Worm (Caenorhabditis elegans): ENCODE measurements around the gene Y42H9B.3.

Gene Y42H9B.3

DNA sequence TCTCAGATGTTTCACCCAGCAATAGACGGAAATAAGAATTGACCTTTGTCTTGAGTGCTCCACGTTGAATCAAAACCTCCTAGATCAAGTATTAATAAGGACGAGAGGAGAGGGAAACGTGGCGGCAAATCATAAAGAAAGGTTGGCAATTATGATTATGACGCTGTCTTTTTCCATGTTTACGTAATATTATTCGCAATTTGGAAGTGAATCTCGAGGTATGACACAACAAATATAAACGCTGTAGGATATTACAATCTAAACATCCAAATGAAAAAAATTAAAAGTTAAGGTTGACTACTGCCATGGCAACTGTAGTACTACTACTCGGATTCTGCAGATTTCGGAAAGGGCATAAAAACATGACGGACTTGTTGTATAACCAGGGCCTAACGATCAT is 6.1 kb downstream of the Y42H9B.3 start:
- TF ChIP-seq dao-5 (tag; optimal IDR thresholded peaks at IDR 0.05) (no peak), W03F9.2 (tag; optimal IDR thresholded peaks at IDR 0.05) (no peak), him-1 (tag; optimal IDR thresholded peaks at IDR 0.05) (no peak)

DNA sequence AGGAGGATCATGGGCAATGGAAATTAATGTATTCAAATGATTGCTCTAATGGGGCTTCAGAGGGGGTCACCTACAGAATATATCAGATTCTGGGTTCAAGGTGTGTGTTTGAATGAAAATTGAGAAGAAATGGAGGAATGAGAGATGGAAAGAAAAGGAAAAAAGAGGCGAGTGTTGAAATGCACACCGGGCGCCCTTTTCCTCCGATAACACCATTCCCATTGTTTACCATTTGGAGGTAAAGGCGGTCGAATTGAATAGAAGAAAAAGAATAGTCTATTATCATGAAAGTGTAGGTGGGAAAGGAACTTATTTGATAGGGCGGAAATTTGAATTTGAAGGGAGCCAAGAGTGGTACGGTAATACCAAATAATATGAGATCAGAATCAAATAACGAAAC is 6.9 kb downstream of the Y42H9B.3 start:
- no peak for TF ChIP-seq W03F9.2 (tag; optimal IDR thresholded peaks at IDR 0.05)
- no peak for TF ChIP-seq him-1 (tag; optimal IDR thresholded peaks at IDR 0.05)
- no peak for TF ChIP-seq dao-5 (tag; optimal IDR thresholded peaks at IDR 0.05)

DNA sequence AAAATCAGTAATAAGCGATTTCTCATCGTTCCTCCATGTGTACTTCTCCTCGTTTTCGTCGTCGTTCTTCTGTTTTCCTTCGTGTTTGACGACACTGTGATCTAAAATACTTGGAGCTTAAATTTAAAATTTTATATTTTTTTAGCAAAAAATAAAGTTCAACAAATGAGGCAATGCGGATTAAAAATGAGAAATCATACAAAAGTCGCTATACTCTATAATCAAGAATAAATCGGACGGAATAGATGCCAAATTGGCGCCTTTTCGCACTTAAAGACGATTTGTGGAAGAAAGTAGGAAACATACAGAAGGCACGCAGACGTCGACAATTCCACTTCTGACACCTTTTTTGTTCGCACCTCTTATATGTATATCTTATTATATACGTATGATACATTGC is 8.2 kb downstream of the Y42H9B.3 start, which contains the start of gene rig-4:
rig-4 (minus strand) TSS at position 101 of the 400 bp plus-strand sequence.
- TF ChIP-seq dao-5 (tag; optimal IDR thresholded peaks at IDR 0.05) (no peak), W03F9.2 (tag; optimal IDR thresholded peaks at IDR 0.05) (no peak), him-1 (tag; optimal IDR thresholded peaks at IDR 0.05) (no peak)

DNA sequence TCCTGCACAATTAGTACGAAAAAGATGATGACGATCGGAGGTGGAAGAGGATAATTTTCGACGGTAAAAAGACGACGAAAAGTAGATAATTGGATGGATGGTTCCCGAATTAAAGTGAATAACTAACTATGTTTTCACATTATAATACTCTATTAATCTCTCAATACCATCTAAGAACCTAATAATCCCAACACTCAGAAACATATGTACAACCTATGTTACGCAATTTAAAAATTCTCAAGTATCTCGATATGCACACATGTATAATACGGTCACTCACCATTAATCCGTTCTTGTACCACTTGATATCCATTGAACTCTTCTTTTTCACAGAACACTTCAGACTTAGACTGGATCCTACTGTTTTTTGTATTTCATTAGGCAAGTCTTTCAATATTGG is 11.5 kb downstream of the Y42H9B.3 start:
- no peak for TF ChIP-seq W03F9.2 (tag; optimal IDR thresholded peaks at IDR 0.05)
- no peak for TF ChIP-seq dao-5 (tag; optimal IDR thresholded peaks at IDR 0.05)
- no peak for TF ChIP-seq him-1 (tag; optimal IDR thresholded peaks at IDR 0.05)

DNA sequence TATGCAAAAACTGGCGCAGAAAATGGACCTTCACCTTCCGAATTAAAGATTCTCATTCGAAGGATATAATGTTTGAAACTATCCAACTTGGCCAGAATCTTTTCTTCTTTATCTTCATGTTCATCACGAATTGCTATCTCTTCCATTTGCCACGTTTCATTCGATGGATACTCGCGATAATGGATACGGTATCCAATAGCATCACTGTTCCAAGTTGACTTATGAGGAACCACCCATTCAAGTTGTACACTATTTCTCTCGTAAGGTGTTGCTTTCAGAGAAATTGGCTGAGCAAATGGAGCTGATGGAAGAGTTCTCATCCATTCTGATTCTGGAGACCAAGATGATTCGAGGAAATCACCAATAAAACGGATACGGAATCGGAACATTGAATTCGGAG is 17.5 kb downstream of the Y42H9B.3 start:
- TF ChIP-seq him-1 (tag; optimal IDR thresholded peaks at IDR 0.05) (no peak), W03F9.2 (tag; optimal IDR thresholded peaks at IDR 0.05) (no peak), dao-5 (tag; optimal IDR thresholded peaks at IDR 0.05) (no peak)

DNA sequence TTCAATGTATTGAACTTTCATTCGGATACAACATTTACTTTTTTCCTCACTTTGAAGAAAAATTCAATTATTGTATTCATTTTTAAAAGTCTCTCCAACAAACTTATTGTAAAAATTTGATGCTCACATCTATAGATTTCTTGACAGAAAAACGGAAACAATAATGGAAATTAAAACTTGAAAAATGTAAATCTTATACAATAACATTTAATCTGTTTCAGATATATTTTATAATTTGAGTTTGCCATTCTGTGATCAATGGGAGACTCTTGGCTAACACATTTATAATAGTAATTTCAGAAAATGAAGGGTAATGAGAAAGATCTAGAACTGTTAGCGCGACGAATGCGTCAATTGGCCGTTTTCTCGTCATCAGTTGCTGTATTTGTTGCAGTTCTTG is 23.8 kb downstream of the Y42H9B.3 start, which contains the start of gene col-115:
col-115 (plus strand) TSS at position 301 of the 400 bp plus-strand sequence.
- TF ChIP-seq him-1 (tag; optimal IDR thresholded peaks at IDR 0.05) (no peak), W03F9.2 (tag; optimal IDR thresholded peaks at IDR 0.05) (no peak), dao-5 (tag; optimal IDR thresholded peaks at IDR 0.05) (no peak)

DNA sequence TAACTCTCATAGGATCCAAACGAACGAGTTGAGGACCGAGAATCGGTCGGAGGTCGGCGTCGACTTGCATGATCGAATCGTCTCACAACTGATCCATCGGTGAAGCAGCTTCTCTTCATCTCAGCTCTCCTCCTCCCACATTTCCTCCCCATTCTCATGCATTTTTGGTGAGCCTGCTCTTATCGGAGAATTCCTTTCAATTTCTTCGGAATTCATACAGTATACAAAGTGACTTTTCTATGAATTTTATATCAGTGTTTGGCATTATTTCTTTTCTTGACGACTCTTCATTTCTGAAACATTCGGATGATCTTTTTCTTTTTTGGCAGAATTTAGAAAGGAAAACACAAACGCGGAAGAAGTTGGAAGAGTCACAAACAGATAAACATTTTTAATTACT is 25.1 kb downstream of the Y42H9B.3 start, which contains the start of gene mec-17:
mec-17 (minus strand) TSS at position 101 of the 400 bp plus-strand sequence.
- TF ChIP-seq him-1 (tag; optimal IDR thresholded peaks at IDR 0.05) (no peak), dao-5 (tag; optimal IDR thresholded peaks at IDR 0.05) (no peak), W03F9.2 (tag; optimal IDR thresholded peaks at IDR 0.05) (no peak)

DNA sequence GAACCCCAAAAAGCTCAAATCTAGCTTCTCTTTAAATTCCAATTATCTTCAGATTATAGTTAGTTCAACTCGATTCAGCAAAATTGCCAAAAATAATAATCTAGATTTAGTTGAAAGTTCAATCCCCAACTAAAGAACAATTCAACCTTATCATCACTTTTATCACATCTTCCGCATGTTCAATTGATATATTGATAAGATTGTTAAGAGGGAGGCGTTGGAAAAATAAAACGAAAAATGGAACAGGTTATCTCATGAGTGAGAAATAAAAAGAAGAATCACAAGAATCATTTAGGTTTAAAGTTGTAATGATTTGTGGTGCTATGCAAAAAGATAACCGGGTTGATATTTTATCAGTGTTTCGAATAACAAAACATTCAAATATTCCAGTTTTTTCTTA is 26.5 kb downstream of the Y42H9B.3 start:
- TF ChIP-seq him-1 (tag; optimal IDR thresholded peaks at IDR 0.05) (no peak), dao-5 (tag; optimal IDR thresholded peaks at IDR 0.05) (no peak), W03F9.2 (tag; optimal IDR thresholded peaks at IDR 0.05) (no peak)

DNA sequence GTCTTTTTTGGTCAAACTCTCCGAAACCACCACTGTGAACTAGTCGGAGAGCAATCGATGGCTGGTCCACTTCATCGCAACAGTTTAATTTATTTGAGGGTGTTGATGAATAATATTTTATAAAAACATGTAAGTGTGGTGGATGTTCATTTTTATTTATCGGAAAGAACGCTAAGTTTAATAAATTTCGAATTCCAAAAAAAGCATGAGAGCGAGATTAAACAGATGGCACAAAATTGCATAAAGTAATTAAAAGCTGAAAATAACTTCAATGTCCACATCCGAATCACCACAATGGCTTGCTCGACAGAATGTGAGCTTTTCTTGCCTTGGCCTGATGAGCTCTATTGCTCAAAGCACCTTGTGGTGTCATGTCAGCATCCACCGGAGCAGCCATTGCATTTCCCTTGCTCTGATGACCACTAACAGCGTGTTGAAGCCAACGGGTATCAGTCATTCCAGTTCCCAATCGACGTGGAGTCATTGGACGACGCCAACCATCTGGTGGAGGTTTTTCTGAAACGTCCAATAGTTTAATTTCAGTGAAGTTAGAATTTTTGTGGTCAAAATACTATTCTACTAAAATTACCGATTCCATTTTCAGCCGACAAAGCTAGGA is 28.4 kb downstream of the Y42H9B.3 start:
- TF ChIP-seq dao-5 (tag; optimal IDR thresholded peaks at IDR 0.05), result no peak
- TF ChIP-seq him-1 (tag; optimal IDR thresholded peaks at IDR 0.05), result no peak
- TF ChIP-seq W03F9.2 (tag; optimal IDR thresholded peaks at IDR 0.05), result no peak

DNA sequence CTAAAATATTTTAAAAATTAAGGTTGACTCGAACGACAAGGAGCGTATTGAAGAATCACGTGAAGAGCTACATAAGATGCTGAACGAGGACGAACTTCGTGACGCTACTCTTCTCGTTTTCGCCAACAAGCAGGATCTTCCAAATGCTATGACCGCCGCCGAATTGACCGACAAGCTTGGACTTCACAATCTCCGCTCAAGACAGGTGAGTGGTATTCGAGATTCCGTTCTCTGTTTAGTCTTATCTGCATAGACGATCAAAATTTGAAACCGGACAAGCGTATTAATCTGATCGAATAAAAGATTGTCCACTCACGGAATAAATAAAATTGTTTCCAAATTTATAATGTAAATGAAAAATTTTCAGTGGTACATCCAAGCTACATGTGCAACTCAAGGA is 29.2 kb downstream of the Y42H9B.3 start:
- no peak for TF ChIP-seq W03F9.2 (tag; optimal IDR thresholded peaks at IDR 0.05)
- no peak for TF ChIP-seq dao-5 (tag; optimal IDR thresholded peaks at IDR 0.05)
- TF ChIP-seq him-1 (tag; optimal IDR thresholded peaks at IDR 0.05), result no peak

DNA sequence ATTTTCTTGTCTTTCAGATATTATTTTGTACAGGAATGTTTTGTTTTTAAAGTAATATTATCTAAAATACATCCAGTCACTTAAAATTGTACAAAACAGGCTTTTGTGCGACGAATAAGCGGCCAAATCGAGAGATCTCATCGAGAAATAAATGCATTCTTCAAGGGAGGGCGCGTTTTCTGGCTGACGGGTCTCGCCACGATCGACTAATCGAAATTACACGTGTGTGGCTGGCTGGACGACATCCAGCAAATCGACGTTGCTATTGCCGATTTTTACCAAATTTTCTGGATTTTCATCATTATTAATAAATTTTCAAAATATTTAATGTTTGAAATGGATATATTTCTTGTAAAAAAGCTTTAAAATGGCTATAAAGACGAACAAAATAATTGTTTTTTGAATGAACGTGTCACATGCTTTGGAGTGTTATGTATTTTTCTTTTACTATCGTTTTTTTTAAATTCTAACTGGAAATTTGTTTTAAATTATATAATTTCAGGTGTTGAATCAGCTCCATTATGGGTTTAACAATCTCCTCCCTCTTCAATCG is 30.1 kb downstream of the Y42H9B.3 start, which contains the start of gene arf-5:
arf-5 (plus strand) TSS at position 503 of the 553 bp plus-strand sequence.
- TF ChIP-seq dao-5 (tag; optimal IDR thresholded peaks at IDR 0.05) (no peak), him-1 (tag; optimal IDR thresholded peaks at IDR 0.05) (no peak), W03F9.2 (tag; optimal IDR thresholded peaks at IDR 0.05) (no peak)

DNA sequence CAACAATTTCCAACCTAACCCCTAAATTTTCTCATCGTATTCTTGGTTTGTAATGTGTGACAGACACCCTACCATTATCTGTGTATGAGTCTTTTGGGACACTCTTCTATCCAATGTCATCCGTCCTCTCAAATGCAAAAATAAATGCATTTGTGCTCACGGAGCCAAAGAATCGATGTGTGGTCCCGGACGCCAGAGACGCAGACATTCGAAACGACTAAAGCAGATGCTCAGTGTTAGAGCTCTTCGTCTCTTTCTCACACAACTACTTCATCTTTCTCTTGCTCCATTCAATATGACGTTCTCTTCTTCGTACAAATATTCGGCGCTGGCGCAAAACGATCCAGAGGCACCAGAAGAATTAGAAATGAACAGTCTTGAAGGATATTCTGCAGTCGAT is 32.6 kb downstream of the Y42H9B.3 start, which contains the start of gene unc-24:
unc-24 (plus strand) TSS at position 283 of the 400 bp plus-strand sequence.
- TF ChIP-seq W03F9.2 (tag; optimal IDR thresholded peaks at IDR 0.05), result no peak
- TF ChIP-seq him-1 (tag; optimal IDR thresholded peaks at IDR 0.05), result no peak
- no peak for TF ChIP-seq dao-5 (tag; optimal IDR thresholded peaks at IDR 0.05)

DNA sequence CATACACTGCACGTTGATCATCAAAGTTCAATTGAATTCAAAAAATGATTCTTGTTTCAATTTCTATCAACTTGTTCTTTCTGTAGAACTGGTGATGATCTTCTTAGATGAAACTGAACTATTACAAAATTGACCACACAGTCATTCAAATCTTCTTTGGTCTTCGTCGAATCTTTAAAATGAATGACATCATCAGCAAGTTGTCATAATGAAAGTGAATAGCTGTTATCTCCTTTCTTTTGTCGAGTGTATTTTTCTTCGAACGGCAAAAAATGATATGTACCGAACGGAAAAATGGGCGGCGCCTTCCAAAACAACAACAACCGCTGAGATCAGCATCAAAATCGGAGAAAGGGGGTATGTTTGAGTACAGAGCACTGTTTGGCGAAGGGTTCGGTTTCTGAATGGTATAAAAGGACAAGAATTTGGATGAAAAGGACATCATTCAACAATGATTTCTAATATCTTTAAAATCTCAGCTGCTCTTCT is 34.7 kb downstream of the Y42H9B.3 start, which contains the start of gene ora-1:
ora-1 (plus strand) TSS at position 439 of the 489 bp plus-strand sequence.
- TF ChIP-seq W03F9.2 (tag; optimal IDR thresholded peaks at IDR 0.05) (no peak), him-1 (tag; optimal IDR thresholded peaks at IDR 0.05) (no peak), dao-5 (tag; optimal IDR thresholded peaks at IDR 0.05) (no peak)

DNA sequence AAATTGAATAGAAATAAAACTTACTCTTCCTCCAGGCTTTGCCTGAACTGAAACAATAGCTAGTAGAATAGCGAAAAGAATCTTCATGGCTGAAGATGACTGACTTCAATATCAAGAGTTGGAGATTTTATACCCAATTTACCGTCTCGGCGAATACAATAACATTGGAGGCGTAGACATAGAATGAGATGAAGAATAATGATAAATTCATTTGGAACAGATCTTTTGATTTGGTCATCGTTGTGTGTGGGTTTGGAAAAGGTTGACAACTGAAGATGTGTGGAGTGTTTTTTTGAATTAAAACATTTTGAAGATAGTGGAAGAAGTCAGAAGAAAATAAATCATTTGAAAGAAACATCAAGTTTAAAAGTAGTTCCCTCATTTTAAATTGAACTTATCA is 36.0 kb downstream of the Y42H9B.3 start, which contains the start of gene F57H12.6:
F57H12.6 (minus strand) TSS at position 101 of the 400 bp plus-strand sequence.
- TF ChIP-seq dao-5 (tag; optimal IDR thresholded peaks at IDR 0.05) (no peak), W03F9.2 (tag; optimal IDR thresholded peaks at IDR 0.05) (no peak), him-1 (tag; optimal IDR thresholded peaks at IDR 0.05) (no peak)
